Worm (Caenorhabditis elegans): ENCODE data around the gene R10E11.6.

R10E11.6 gene

ce11 chrIII:9782483-9783081 is at the start of gene R10E11.6:
R10E11.6 (plus strand) TSS chrIII:9783006.
- TF ChIP-seq B0310.2 (tag; optimal IDR thresholded peaks at IDR 0.05): no peak
- no peak for TF ChIP-seq ama-1 (optimal IDR thresholded peaks at IDR 0.05)
- TF ChIP-seq ceh-36 (tag; optimal IDR thresholded peaks at IDR 0.05): no peak
- no peak for TF ChIP-seq F13C5.2 (tag; optimal IDR thresholded peaks at IDR 0.05)

ce11 chrIII:9733333-9733732 is 49.5 kb upstream of the R10E11.6 start:
- TF ChIP-seq hmbx-1 (tag; optimal IDR thresholded peaks at IDR 0.05): no peak
- TF ChIP-seq flt-1 (GFP tag; IDR thresholded peaks at IDR 0.05): no peak
- TF ChIP-seq ceh-13 (GFP tag; optimal IDR thresholded peaks at IDR 0.05): no peak
- TF ChIP-seq ceh-36 (tag; optimal IDR thresholded peaks at IDR 0.05): no peak
- no peak for TF ChIP-seq hnd-1 (tag; optimal IDR thresholded peaks at IDR 0.05)
- TF ChIP-seq hmg-4 (GFP tag; optimal IDR thresholded peaks at IDR 0.05): no peak
- no peak for TF ChIP-seq sea-1 (GFP tag; conservative IDR thresholded peaks at IDR 0.05)
- no peak for TF ChIP-seq tra-4 (tag; optimal IDR thresholded peaks at IDR 0.05)
- TF ChIP-seq pes-1 (GFP tag; IDR thresholded peaks at IDR 0.05): no peak
- no peak for TF ChIP-seq scrt-1 (GFP tag; IDR thresholded peaks at IDR 0.05)

- no peak for TF ChIP-seq ama-1 (optimal IDR thresholded peaks at IDR 0.05)
- no peak for TF ChIP-seq aly-1 (tag; optimal IDR thresholded peaks at IDR 0.05)
- TF ChIP-seq hmbx-1 (tag; optimal IDR thresholded peaks at IDR 0.05): no peak
- no peak for TF ChIP-seq sea-1 (GFP tag; conservative IDR thresholded peaks at IDR 0.05)
- no peak for TF ChIP-seq tra-4 (tag; optimal IDR thresholded peaks at IDR 0.05)
- no peak for TF ChIP-seq tbx-11 (GFP tag; IDR thresholded peaks at IDR 0.05)
- TF ChIP-seq ceh-13 (GFP tag; optimal IDR thresholded peaks at IDR 0.05): no peak
- no peak for TF ChIP-seq tbx-37 (GFP tag; conservative IDR thresholded peaks at IDR 0.05)
Observed at ce11 chrIII:9734030-9734429, 48.8 kb upstream of the R10E11.6 start.

- TF ChIP-seq flt-1 (GFP tag; IDR thresholded peaks at IDR 0.05): no peak
- no peak for TF ChIP-seq aly-1 (tag; optimal IDR thresholded peaks at IDR 0.05)
Observed at ce11 chrIII:9735857-9736256, 46.9 kb upstream of the R10E11.6 start, which contains the start of gene dao-6. dao-6 (minus strand) TSS chrIII:9736201.

ce11 chrIII:9738954-9739353 is 43.9 kb upstream of the R10E11.6 start, which contains the start of gene hlh-4:
hlh-4 (minus strand) TSS chrIII:9739054.
- TF ChIP-seq tra-4 (tag; optimal IDR thresholded peaks at IDR 0.05): no peak
- TF ChIP-seq hnd-1 (tag; optimal IDR thresholded peaks at IDR 0.05): no peak
- no peak for TF ChIP-seq ceh-36 (tag; optimal IDR thresholded peaks at IDR 0.05)
- no peak for TF ChIP-seq F13C5.2 (tag; optimal IDR thresholded peaks at IDR 0.05)
- TF ChIP-seq hmg-4 (GFP tag; optimal IDR thresholded peaks at IDR 0.05): no peak
- TF ChIP-seq hmbx-1 (tag; optimal IDR thresholded peaks at IDR 0.05): no peak
- no peak for TF ChIP-seq B0310.2 (tag; optimal IDR thresholded peaks at IDR 0.05)
- no peak for TF ChIP-seq pes-1 (GFP tag; IDR thresholded peaks at IDR 0.05)
- no peak for TF ChIP-seq sea-1 (GFP tag; conservative IDR thresholded peaks at IDR 0.05)
- no peak for TF ChIP-seq aly-1 (tag; optimal IDR thresholded peaks at IDR 0.05)
- no peak for TF ChIP-seq scrt-1 (GFP tag; IDR thresholded peaks at IDR 0.05)
- TF ChIP-seq ceh-13 (GFP tag; optimal IDR thresholded peaks at IDR 0.05): no peak
- no peak for TF ChIP-seq tbx-37 (GFP tag; conservative IDR thresholded peaks at IDR 0.05)
- TF ChIP-seq flt-1 (GFP tag; IDR thresholded peaks at IDR 0.05): no peak
- TF ChIP-seq tbx-11 (GFP tag; IDR thresholded peaks at IDR 0.05): no peak
- no peak for TF ChIP-seq ets-7 (tag; optimal IDR thresholded peaks at IDR 0.05)

ce11 chrIII:9740663-9741062 is 42.1 kb upstream of the R10E11.6 start:
- TF ChIP-seq ama-1 (optimal IDR thresholded peaks at IDR 0.05) (no peak), aly-1 (tag; optimal IDR thresholded peaks at IDR 0.05) (no peak), hmg-4 (GFP tag; optimal IDR thresholded peaks at IDR 0.05) (no peak), tbx-37 (GFP tag; conservative IDR thresholded peaks at IDR 0.05) (no peak), F13C5.2 (tag; optimal IDR thresholded peaks at IDR 0.05) (no peak), hnd-1 (tag; optimal IDR thresholded peaks at IDR 0.05) (no peak), scrt-1 (GFP tag; IDR thresholded peaks at IDR 0.05) (no peak), sea-1 (GFP tag; conservative IDR thresholded peaks at IDR 0.05) (no peak), hmbx-1 (tag; optimal IDR thresholded peaks at IDR 0.05) (no peak), ceh-36 (tag; optimal IDR thresholded peaks at IDR 0.05) (no peak), B0310.2 (tag; optimal IDR thresholded peaks at IDR 0.05) (no peak)

- no peak for TF ChIP-seq B0310.2 (tag; optimal IDR thresholded peaks at IDR 0.05)
- no peak for TF ChIP-seq hmbx-1 (tag; optimal IDR thresholded peaks at IDR 0.05)
- no peak for TF ChIP-seq tbx-37 (GFP tag; conservative IDR thresholded peaks at IDR 0.05)
- TF ChIP-seq scrt-1 (GFP tag; IDR thresholded peaks at IDR 0.05): no peak
- TF ChIP-seq sea-1 (GFP tag; conservative IDR thresholded peaks at IDR 0.05): no peak
- TF ChIP-seq F13C5.2 (tag; optimal IDR thresholded peaks at IDR 0.05): no peak
- no peak for TF ChIP-seq pes-1 (GFP tag; IDR thresholded peaks at IDR 0.05)
- TF ChIP-seq ets-7 (tag; optimal IDR thresholded peaks at IDR 0.05): no peak
- no peak for TF ChIP-seq hnd-1 (tag; optimal IDR thresholded peaks at IDR 0.05)
- TF ChIP-seq aly-1 (tag; optimal IDR thresholded peaks at IDR 0.05): no peak
- TF ChIP-seq ceh-36 (tag; optimal IDR thresholded peaks at IDR 0.05): no peak
- no peak for TF ChIP-seq ama-1 (optimal IDR thresholded peaks at IDR 0.05)
- no peak for TF ChIP-seq hmg-4 (GFP tag; optimal IDR thresholded peaks at IDR 0.05)
- no peak for TF ChIP-seq tra-4 (tag; optimal IDR thresholded peaks at IDR 0.05)
Observed at ce11 chrIII:9741985-9742384, 40.8 kb upstream of the R10E11.6 start.

ce11 chrIII:9743239-9743638 is 39.6 kb upstream of the R10E11.6 start, which contains the start of gene T05G5.1:
T05G5.1 (minus strand) TSS chrIII:9743339.
- TF ChIP-seq pes-1 (GFP tag; IDR thresholded peaks at IDR 0.05): no peak
- no peak for TF ChIP-seq ets-7 (tag; optimal IDR thresholded peaks at IDR 0.05)
- TF ChIP-seq hmg-4 (GFP tag; optimal IDR thresholded peaks at IDR 0.05): no peak
- no peak for TF ChIP-seq F13C5.2 (tag; optimal IDR thresholded peaks at IDR 0.05)
- TF ChIP-seq flt-1 (GFP tag; IDR thresholded peaks at IDR 0.05): no peak
- TF ChIP-seq hmbx-1 (tag; optimal IDR thresholded peaks at IDR 0.05): no peak
- no peak for TF ChIP-seq ceh-36 (tag; optimal IDR thresholded peaks at IDR 0.05)
- TF ChIP-seq tra-4 (tag; optimal IDR thresholded peaks at IDR 0.05): no peak
